Worm (Caenorhabditis elegans): Measurements from ENCODE around the gene srbc-50.

ce11 chrV:15782494-15782893 is 42.3 kb downstream of the srbc-50 start, which contains the start of gene T26E4.3:
- no peak for TF ChIP-seq ama-1 (optimal IDR thresholded peaks at IDR 0.05)
- no peak for TF ChIP-seq hmbx-1 (tag; optimal IDR thresholded peaks at IDR 0.05)
- TF ChIP-seq hmg-4 (GFP tag; optimal IDR thresholded peaks at IDR 0.05) = no peak
- TF ChIP-seq ceh-36 (tag; optimal IDR thresholded peaks at IDR 0.05) = no peak
- TF ChIP-seq flt-1 (GFP tag; IDR thresholded peaks at IDR 0.05) = no peak
- TF ChIP-seq ets-7 (tag; optimal IDR thresholded peaks at IDR 0.05) = no peak
- TF ChIP-seq pes-1 (GFP tag; IDR thresholded peaks at IDR 0.05) = no peak
- TF ChIP-seq ceh-13 (GFP tag; optimal IDR thresholded peaks at IDR 0.05) = no peak
- no peak for TF ChIP-seq tbx-37 (GFP tag; conservative IDR thresholded peaks at IDR 0.05)
- TF ChIP-seq B0310.2 (tag; optimal IDR thresholded peaks at IDR 0.05) = no peak
- TF ChIP-seq F13C5.2 (tag; optimal IDR thresholded peaks at IDR 0.05) = no peak
- no peak for TF ChIP-seq tra-4 (tag; optimal IDR thresholded peaks at IDR 0.05)
- no peak for TF ChIP-seq scrt-1 (GFP tag; IDR thresholded peaks at IDR 0.05)
- TF ChIP-seq tbx-11 (GFP tag; IDR thresholded peaks at IDR 0.05) = no peak

Data from whole organism, early embryonic.